Fruit fly (Drosophila melanogaster): ENCODE data around the gene Vps60.

DNA sequence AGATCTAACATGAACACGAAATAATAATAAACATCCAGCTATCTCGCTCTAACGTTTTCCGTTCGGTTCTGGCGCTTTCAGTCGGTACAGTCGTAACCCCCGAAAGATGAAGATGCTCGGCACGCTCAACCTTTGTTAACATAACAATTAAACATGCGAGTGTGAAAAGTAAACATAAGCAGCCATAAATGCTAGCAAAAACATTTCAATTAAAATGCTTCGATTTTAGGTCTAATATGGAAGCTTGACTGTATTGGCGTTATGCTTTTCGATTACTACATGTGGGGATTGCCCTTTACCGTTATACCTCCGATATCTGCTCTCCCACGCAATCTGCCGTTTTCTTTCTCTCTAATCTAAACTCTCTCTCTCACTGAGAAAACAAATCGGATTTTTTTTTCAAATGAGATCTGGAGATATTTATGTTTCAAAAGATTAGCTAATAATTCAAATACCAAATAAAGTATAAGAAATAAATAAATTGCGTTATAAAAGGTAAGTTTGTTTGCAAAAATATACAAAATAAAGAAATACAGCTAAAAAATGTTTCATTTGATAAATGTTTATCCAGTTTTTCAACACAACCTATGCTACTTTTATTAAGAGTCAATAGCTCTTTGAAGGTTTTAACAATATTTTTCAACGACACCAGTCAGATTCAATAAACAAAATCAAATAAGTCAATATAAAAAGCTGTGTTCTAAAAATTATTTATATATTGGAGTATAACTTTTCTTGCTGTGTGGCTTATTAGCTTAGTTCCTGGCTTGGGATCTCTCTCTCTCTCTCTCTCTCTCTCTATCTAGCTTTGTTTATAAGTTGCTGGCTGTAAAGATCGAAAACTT, 37.2 kb upstream of the Vps60 start:
- no peak for TF ChIP-seq pan (optimal IDR thresholded peaks at IDR 0.05)
- peak in 1 of 2 experiments; percentile 94 for TF ChIP-seq pan (GFP tag; optimal IDR thresholded peaks at IDR 0.05 in 1 of 2, IDR thresholded peaks at IDR 0.05 in 1 of 2)
- TF ChIP-seq slbo (GFP tag; IDR thresholded peaks at IDR 0.05), result peak; percentile 98
- peak; percentile 78 for TF ChIP-seq nau (GFP tag; optimal IDR thresholded peaks at IDR 0.05)
- TF ChIP-seq H2.0 (GFP tag; IDR thresholded peaks at IDR 0.05), result peak; percentile 89
- TF ChIP-seq br (optimal IDR thresholded peaks at IDR 0.05), result no peak
- no peak for TF ChIP-seq cad (GFP tag; optimal IDR thresholded peaks at IDR 0.05)
- peak; percentile 89 for TF ChIP-seq CG7372 (GFP tag; IDR thresholded peaks at IDR 0.05)
- TF ChIP-seq nmo (GFP tag; optimal IDR thresholded peaks at IDR 0.05), result peak; percentile 69
- TF ChIP-seq Dp (GFP tag; optimal IDR thresholded peaks at IDR 0.05), result no peak
- peak; percentile 70 for TF ChIP-seq p53 (GFP tag; optimal IDR thresholded peaks at IDR 0.05)

All from whole organism, embryonic.